Fruit fly (Drosophila melanogaster) whole organism, embryonic: Measurements from ENCODE around the gene CG13465.

Experiments
- Atf-2 ChIP-seq: fragments of 200-800 bp; sonication (Bioruptor generic); optimal IDR thresholded peaks from 2 replicates; lab custom pipeline; 2016; ENCODE audit warnings: missing biosample characterization, missing genetic modification characterization
- CG10147 ChIP-seq: fragments of 200-800 bp; sonication (Bioruptor generic); optimal IDR thresholded peaks from 2 replicates; lab custom pipeline; 2019; ENCODE audit warnings: missing biosample characterization, mild to moderate bottlenecking, missing genetic modification characterization, moderate library complexity
- CG10274 ChIP-seq: fragments of 200-800 bp; sonication (Bioruptor generic); optimal IDR thresholded peaks from 3 replicates; lab custom pipeline; 2017; ENCODE audit warnings: missing biosample characterization, mild to moderate bottlenecking, missing genetic modification characterization
- CG11093 ChIP-seq: fragments of 200-800 bp; sonication (Bioruptor generic); IDR thresholded peaks from 3 replicates; pipeline ENCODE4 v1.3.6; 2022; ENCODE audit warnings: missing biosample characterization, missing genetic modification characterization
- CG11504 ChIP-seq: fragments of 200-800 bp; sonication (Bioruptor generic); optimal IDR thresholded peaks from 3 replicates; lab custom pipeline; 2019; ENCODE audit warnings: missing biosample characterization, mild to moderate bottlenecking, missing genetic modification characterization, moderate library complexity
- CG11723 ChIP-seq: fragments of 200-800 bp; sonication (Bioruptor generic); optimal IDR thresholded peaks from 2 replicates; lab custom pipeline; 2017; ENCODE audit warnings: missing biosample characterization, mild to moderate bottlenecking, missing genetic modification characterization
- CG12104 ChIP-seq: fragments of 200-800 bp; sonication (Bioruptor generic); optimal IDR thresholded peaks from 3 replicates; lab custom pipeline; 2016; ENCODE audit warnings: missing biosample characterization, missing genetic modification characterization
- CG13624 ChIP-seq: fragments of 200-800 bp; sonication (Bioruptor generic); optimal IDR thresholded peaks from 2 replicates; lab custom pipeline; 2016; ENCODE audit warnings: missing biosample characterization, missing genetic modification characterization
- CG18476 ChIP-seq: fragments of 200-800 bp; sonication (Bioruptor generic); optimal IDR thresholded peaks from 2 replicates; lab custom pipeline; 2016; ENCODE audit warnings: missing biosample characterization, mild to moderate bottlenecking, missing genetic modification characterization
- CG18619 ChIP-seq: fragments of 200-800 bp; sonication (Bioruptor generic); optimal IDR thresholded peaks from 3 replicates; lab custom pipeline; 2017; ENCODE audit warnings: missing biosample characterization, mild to moderate bottlenecking, missing genetic modification characterization
- CG2120 ChIP-seq: fragments of 200-800 bp; sonication (Bioruptor generic); optimal IDR thresholded peaks from 3 replicates; lab custom pipeline; 2016; ENCODE audit warnings: missing biosample characterization, missing genetic modification characterization
- CG2889 ChIP-seq: fragments of 200-800 bp; sonication (Bioruptor generic); IDR thresholded peaks from 3 replicates; pipeline ENCODE4 v1.3.6; 2022; ENCODE audit warnings: missing biosample characterization, missing genetic modification characterization
- CG32772 ChIP-seq: fragments of 200-800 bp; sonication (Bioruptor generic); IDR thresholded peaks from 2 replicates; pipeline ENCODE4 v1.3.6; 2022; ENCODE audit warnings: missing biosample characterization, missing genetic modification characterization
- CG33213 ChIP-seq: fragments of 200-800 bp; sonication (Bioruptor generic); optimal IDR thresholded peaks from 3 replicates; lab custom pipeline; 2016; ENCODE audit warnings: missing biosample characterization, missing genetic modification characterization
- CG4360 ChIP-seq: fragments of 200-800 bp; sonication (Bioruptor generic); IDR thresholded peaks from 2 replicates; pipeline ENCODE4 v1.3.6; 2022; ENCODE audit warnings: missing biosample characterization, missing genetic modification characterization
- CG4404 ChIP-seq: fragments of 200-800 bp; sonication (Bioruptor generic); IDR thresholded peaks from 2 replicates; pipeline ENCODE4 v1.3.6; 2022; ENCODE audit warnings: missing biosample characterization, missing genetic modification characterization
- CG4707 ChIP-seq: fragments of 200-800 bp; sonication (Bioruptor generic); optimal IDR thresholded peaks from 2 replicates; lab custom pipeline; 2018; ENCODE audit warnings: missing biosample characterization, mild to moderate bottlenecking, missing genetic modification characterization, moderate library complexity
- CG6272 ChIP-seq: fragments of 200-800 bp; sonication (Bioruptor generic); IDR thresholded peaks from 2 replicates; pipeline ENCODE4 v1.3.6; 2022; ENCODE audit warnings: missing biosample characterization, missing genetic modification characterization
- CG7372 ChIP-seq: fragments of 200-800 bp; sonication (Bioruptor generic); IDR thresholded peaks from 2 replicates; pipeline ENCODE4 v1.3.6; 2022; ENCODE audit warnings: missing biosample characterization, missing genetic modification characterization
- CG8281 ChIP-seq: fragments of 200-800 bp; sonication (Bioruptor generic); optimal IDR thresholded peaks from 2 replicates; lab custom pipeline; 2018; ENCODE audit warnings: missing biosample characterization, mild to moderate bottlenecking, missing genetic modification characterization, moderate library complexity
- CG9727 ChIP-seq: fragments of 200-800 bp; sonication (Bioruptor generic); optimal IDR thresholded peaks from 3 replicates; lab custom pipeline; 2017; ENCODE audit warnings: missing biosample characterization, mild to moderate bottlenecking, missing genetic modification characterization
- CHES-1-like ChIP-seq: fragments of 200-800 bp; sonication (Bioruptor generic); optimal IDR thresholded peaks from 2 replicates; lab custom pipeline; 2016; ENCODE audit warnings: missing biosample characterization, missing genetic modification characterization
- Dbx ChIP-seq: fragments of 200-800 bp; sonication (Bioruptor generic); IDR thresholded peaks from 3 replicates; pipeline ENCODE4 v1.3.6; 2022; ENCODE audit warnings: missing biosample characterization, missing genetic modification characterization
- Dll ChIP-seq: fragments of 200-800 bp; sonication (Bioruptor generic); IDR thresholded peaks from 4 replicates; pipeline ENCODE4 v1.3.6; 2022; ENCODE audit warnings: missing biosample characterization, missing genetic modification characterization; ENCODE audit not compliant: partially characterized antibody
- Elba2 ChIP-seq: fragments of 200-800 bp; sonication (Bioruptor generic); optimal IDR thresholded peaks from 3 replicates; lab custom pipeline; 2016; ENCODE audit warnings: missing biosample characterization, missing genetic modification characterization
- HLH3B ChIP-seq: fragments of 200-800 bp; sonication (Bioruptor generic); IDR thresholded peaks from 2 replicates; pipeline ENCODE4 v1.3.6; 2022; ENCODE audit warnings: missing biosample characterization, missing genetic modification characterization
- Hey ChIP-seq: fragments of 200-800 bp; sonication (Bioruptor generic); optimal IDR thresholded peaks from 3 replicates; lab custom pipeline; 2018; ENCODE audit warnings: missing biosample characterization, mild to moderate bottlenecking, missing genetic modification characterization
- MESR4 ChIP-seq: fragments of 200-800 bp; sonication (Bioruptor generic); optimal IDR thresholded peaks from 2 replicates; lab custom pipeline; 2018; ENCODE audit warnings: missing biosample characterization, mild to moderate bottlenecking, missing genetic modification characterization, moderate library complexity
- NC2α ChIP-seq: fragments of 200-800 bp; sonication (Bioruptor generic); optimal IDR thresholded peaks from 2 replicates; lab custom pipeline; 2016; ENCODE audit warnings: missing biosample characterization, missing genetic modification characterization
- Nf-YA ChIP-seq: fragments of 200-800 bp; sonication (Bioruptor generic); IDR thresholded peaks from 2 replicates; pipeline ENCODE4 v1.3.6; 2022; ENCODE audit warnings: missing biosample characterization, missing genetic modification characterization
- aop ChIP-seq: fragments of 200-800 bp; sonication (Bioruptor generic); IDR thresholded peaks from 2 replicates; pipeline ENCODE4 v1.3.6; 2022; ENCODE audit warnings: missing biosample characterization, missing genetic modification characterization
- chm ChIP-seq: fragments of 200-800 bp; sonication (Bioruptor generic); IDR thresholded peaks from 2 replicates; pipeline ENCODE4 v1.3.6; 2022; ENCODE audit warnings: missing biosample characterization, missing genetic modification characterization
- corto ChIP-seq: fragments of 200-800 bp; sonication (Bioruptor generic); optimal IDR thresholded peaks from 2 replicates; lab custom pipeline; 2016; ENCODE audit warnings: missing biosample characterization, mild to moderate bottlenecking, missing genetic modification characterization, moderate library complexity
- danr ChIP-seq: fragments of 200-800 bp; sonication (Bioruptor generic); IDR thresholded peaks from 2 replicates; pipeline ENCODE4 v1.3.6; 2022; ENCODE audit warnings: missing biosample characterization, missing genetic modification characterization
- gcm2 ChIP-seq: fragments of 200-800 bp; sonication (Bioruptor generic); optimal IDR thresholded peaks from 2 replicates; lab custom pipeline; 2016; ENCODE audit warnings: missing biosample characterization, missing genetic modification characterization
- gem ChIP-seq: fragments of 200-800 bp; sonication (Bioruptor generic); optimal IDR thresholded peaks from 2 replicates; lab custom pipeline; 2019; ENCODE audit warnings: missing biosample characterization, mild to moderate bottlenecking, missing genetic modification characterization, moderate library complexity
- gsb-n ChIP-seq: fragments of 200-800 bp; sonication (Bioruptor generic); optimal IDR thresholded peaks from 3 replicates; lab custom pipeline; 2018; ENCODE audit warnings: missing biosample characterization, mild to moderate bottlenecking, missing genetic modification characterization
- insv ChIP-seq, 2 experiments: fragments of 200-800 bp; sonication (Bioruptor generic); optimal IDR thresholded peaks; 3 replicates each; lab custom pipeline; 2016 to 2018; ENCODE audit warnings: missing biosample characterization in 2 of 2, missing genetic modification characterization in 2 of 2
- kni ChIP-seq: fragments of 200-800 bp; sonication (Bioruptor generic); optimal IDR thresholded peaks from 3 replicates; lab custom pipeline; 2017; ENCODE audit warnings: mild to moderate bottlenecking, missing biosample characterization, missing genetic modification reagents, missing genetic modification characterization
- lmd ChIP-seq: fragments of 200-800 bp; sonication (Bioruptor generic); IDR thresholded peaks from 2 replicates; pipeline ENCODE4 v1.3.6; 2022; ENCODE audit warnings: missing biosample characterization, missing genetic modification characterization
- p53 ChIP-seq: fragments of 200-800 bp; sonication (Bioruptor generic); optimal IDR thresholded peaks from 2 replicates; lab custom pipeline; 2016; ENCODE audit warnings: missing biosample characterization, missing genetic modification characterization
- phol ChIP-seq: fragments of 200-800 bp; sonication (Bioruptor generic); optimal IDR thresholded peaks from 3 replicates; lab custom pipeline; 2018; ENCODE audit warnings: missing biosample characterization, mild to moderate bottlenecking, missing genetic modification characterization, moderate library complexity
- sob ChIP-seq: fragments of 200-800 bp; sonication (Bioruptor generic); IDR thresholded peaks from 2 replicates; pipeline ENCODE4 v1.3.6; 2022; ENCODE audit warnings: missing biosample characterization, missing genetic modification characterization
- ssp ChIP-seq: fragments of 200-800 bp; sonication (Bioruptor generic); IDR thresholded peaks from 2 replicates; pipeline ENCODE4 v1.3.6; 2022; ENCODE audit warnings: missing biosample characterization, missing genetic modification characterization
- twi ChIP-seq: fragments of 200-800 bp; optimal IDR thresholded peaks from 2 replicates; lab custom pipeline; 2019; ENCODE audit warnings: missing biosample characterization, mild to moderate bottlenecking, missing genetic modification characterization, moderate library complexity
- vnd ChIP-seq: fragments of 200-800 bp; sonication (Bioruptor generic); IDR thresholded peaks from 3 replicates; pipeline ENCODE4 v1.3.6; 2022; ENCODE audit warnings: missing biosample characterization, missing genetic modification characterization; ENCODE audit not compliant: partially characterized antibody
- wor ChIP-seq: fragments of 200-800 bp; sonication (Bioruptor generic); IDR thresholded peaks from 2 replicates; pipeline ENCODE4 v1.3.6; 2022; ENCODE audit warnings: missing biosample characterization, missing genetic modification characterization
- z ChIP-seq: fragments of 200-800 bp; sonication (Bioruptor generic); IDR thresholded peaks from 3 replicates; pipeline ENCODE4 v1.3.6; 2022; ENCODE audit warnings: missing biosample characterization, missing genetic modification characterization

The CG13465 gene

dm6 chr3L:14952858-14953669 is 8.9 kb upstream of the CG13465 start (continued):
- TF ChIP-seq sob (GFP tag; lab: Robert Waterston, UW) (no peak), chm (GFP tag; lab: Robert Waterston, UW) (no peak), aop (GFP tag; lab: Robert Waterston, UW) (no peak), corto (GFP tag; lab: Kevin White, UChicago) (no peak), Nf-YA (no peak), Dll (GFP tag; lab: Robert Waterston, UW) (no peak), Hey (tag; lab: Kevin White, UChicago) (no peak), HLH3B (no peak), p53 (GFP tag; lab: Kevin White, UChicago) (peak; percentile 28), CG10274 (GFP tag; lab: Kevin White, UChicago) (no peak), kni (GFP tag; lab: Kevin White, UChicago) (no peak), CG4360 (no peak), CG12104 (GFP tag; lab: Kevin White, UChicago) (no peak), Atf-2 (GFP tag; lab: Kevin White, UChicago) (no peak), ssp (no peak), danr (no peak), CG2120 (GFP tag; lab: Kevin White, UChicago) (no peak), vnd (GFP tag; lab: Robert Waterston, UW) (no peak), phol (tag; lab: Kevin White, UChicago) (peak; percentile 12), CG9727 (GFP tag; lab: Kevin White, UChicago) (peak; percentile 24), Dbx (GFP tag; lab: Robert Waterston, UW) (no peak), CG4707 (GFP tag; lab: Kevin White, UChicago) (no peak), CG18476 (GFP tag; lab: Kevin White, UChicago) (no peak), NC2α (no peak), CG7372 (GFP tag; lab: Robert Waterston, UW) (no peak), CG32772 (no peak), CG8281 (tag; lab: Kevin White, UChicago) (no peak), CG11504 (tag; lab: Kevin White, UChicago) (no peak), gcm2 (GFP tag; lab: Kevin White, UChicago) (no peak), MESR4 (GFP tag; lab: Kevin White, UChicago) (no peak), z (GFP tag; lab: Robert Waterston, UW) (0 out of 3 replicates have a peak, but pooled peaks have one; percentile 38), gem (tag; lab: Kevin White, UChicago) (peak; percentile 27), CG6272 (GFP tag; lab: Robert Waterston, UW) (no peak), CG2889 (no peak), CG13624 (GFP tag; lab: Kevin White, UChicago) (no peak), CG10147 (GFP tag; lab: Kevin White, UChicago) (no peak), CG18619 (GFP tag; lab: Kevin White, UChicago) (no peak), CG4404 (no peak), CG11093 (GFP tag; lab: Robert Waterston, UW) (no peak)
- TF ChIP-seq, all 482 proteins: peak for 27

- TF ChIP-seq wor (GFP tag; lab: Robert Waterston, UW) (no peak), Elba2 (GFP tag; lab: Kevin White, UChicago) (peak; percentile 1), lmd (GFP tag; lab: Robert Waterston, UW) (no peak), CHES-1-like (GFP tag; lab: Kevin White, UChicago) (no peak), CG11723 (GFP tag; lab: Kevin White, UChicago) (no peak), CG33213 (GFP tag; lab: Kevin White, UChicago) (no peak), twi (tag; lab: Kevin White, UChicago) (peak; percentile 74), insv (GFP tag; optimal IDR thresholded peaks at IDR 0.05; lab: Kevin White, UChicago) (peak in 1 of 2 experiments; percentile 81), gsb-n (tag; lab: Kevin White, UChicago) (peak; percentile 76)
Observed at dm6 chr3L:14949943-14950342, 5.8 kb upstream of the CG13465 start.
